Worm (Caenorhabditis elegans) whole organism, midembryonic: ENCODE results near the gene F26D11.13.

Source experiments
- flt-1 ChIP-seq: fragments of 200-800 bp; sonication (Bioruptor generic); IDR thresholded peaks from 2 replicates; pipeline ENCODE4 v1.3.6; 2022; ENCODE audit warnings: missing genetic modification characterization, missing compliant biosample characterization
- med-1 ChIP-seq: sonication (generic microtip); optimal IDR thresholded peaks from 2 replicates; lab custom pipeline; 2017; ENCODE audit warnings: missing genetic modification characterization, mild to moderate bottlenecking, missing compliant biosample characterization, antibody characterized with exemption, missing genetic modification reagents; ENCODE audit not compliant: insufficient read depth
- ztf-29 ChIP-seq: fragments of 200-800 bp; sonication (Bioruptor generic); IDR thresholded peaks from 2 replicates; pipeline ENCODE4 v1.3.6; 2022; ENCODE audit warnings: missing genetic modification reagents, missing genetic modification characterization, missing compliant biosample characterization

ce11 chrV:7985860-7986259 is 31.4 kb upstream of the F26D11.13 start, which contains the start of gene Y97E10AL.1:
- no peak for TF ChIP-seq med-1
- no peak for TF ChIP-seq flt-1 (GFP tag; lab: Robert Waterston, UW)
- TF ChIP-seq ztf-29 (GFP tag; lab: Robert Waterston, UW) = no peak
